Worm (Caenorhabditis elegans) whole organism, dauer: ENCODE data around the gene F41C3.8.
"Not testable (repeated sequence)": the region's sequence is repeated elsewhere in the genome, so short reads cannot be mapped to it uniquely, and the experiment has no call there.

ENCODE experiments used
- unc-62 ChIP-seq: sonication (generic microtip); optimal IDR thresholded peaks from 2 replicates; lab custom pipeline; 2017; ENCODE audit warnings: missing biosample characterization, missing genetic modification reagents, missing genetic modification characterization

The F41C3.8 gene

ce11 chrII:4698266-4698771, 17.5 kb upstream of the F41C3.8 start, which contains the start of the genes rpn-5 and scc-1:
Gene rpn-5 (minus strand): TSS chrII:4698427.
Gene scc-1 (plus strand): TSS chrII:4698721.
- TF ChIP-seq unc-62 (GFP tag; lab: Kevin White, UChicago), result no peak

ce11 chrII:4701482-4702119, 14.2 kb upstream of the F41C3.8 start, which contains the start of gene unc-85:
Gene unc-85 (plus strand): TSS chrII:4702069.
- not testable (repeated sequence) for TF ChIP-seq unc-62 (GFP tag; lab: Kevin White, UChicago)

- TF ChIP-seq unc-62 (GFP tag; lab: Kevin White, UChicago), result no peak
Observed at ce11 chrII:4703011-4703410, 12.8 kb upstream of the F41C3.8 start.

- TF ChIP-seq unc-62 (GFP tag; lab: Kevin White, UChicago), result no peak
Observed at ce11 chrII:4706359-4706871, 9.4 kb upstream of the F41C3.8 start, which contains the start of the genes F10G7.9 and tsn-1. Gene F10G7.9 (minus strand): TSS chrII:4706485. Gene tsn-1 (plus strand): TSS chrII:4706821.

- TF ChIP-seq unc-62 (GFP tag; lab: Kevin White, UChicago), result no peak
Observed at ce11 chrII:4710120-4710519, 5.7 kb upstream of the F41C3.8 start, which contains the start of gene tag-151. Gene tag-151 (plus strand): TSS chrII:4710277.

ce11 chrII:4710813-4711212, 5.0 kb upstream of the F41C3.8 start:
- TF ChIP-seq unc-62 (GFP tag; lab: Kevin White, UChicago), result no peak

ce11 chrII:4726120-4726519, 10.3 kb downstream of the F41C3.8 start, which contains the start of gene F10G7.10:
Gene F10G7.10 (minus strand): TSS chrII:4726264.
- TF ChIP-seq unc-62 (GFP tag; lab: Kevin White, UChicago), result no peak

- no peak for TF ChIP-seq unc-62 (GFP tag; lab: Kevin White, UChicago)
Observed at ce11 chrII:4726750-4727384, 11.0 kb downstream of the F41C3.8 start.

ce11 chrII:4727769-4728168, 11.9 kb downstream of the F41C3.8 start, which contains the start of gene ttr-41:
Gene ttr-41 (minus strand): TSS chrII:4727869.
- TF ChIP-seq unc-62 (GFP tag; lab: Kevin White, UChicago), result no peak

- no peak for TF ChIP-seq unc-62 (GFP tag; lab: Kevin White, UChicago)
Observed at ce11 chrII:4728687-4729086, 12.8 kb downstream of the F41C3.8 start.

ce11 chrII:4729733-4730132, 13.9 kb downstream of the F41C3.8 start, which contains the start of gene F41C3.7:
Gene F41C3.7 (plus strand): TSS chrII:4730033.
- TF ChIP-seq unc-62 (GFP tag; lab: Kevin White, UChicago), result no peak

- TF ChIP-seq unc-62 (GFP tag; lab: Kevin White, UChicago), result no peak
Observed at ce11 chrII:4733848-4734247, 18.0 kb downstream of the F41C3.8 start, which contains the start of gene F41C3.11. Gene F41C3.11 (minus strand): TSS chrII:4733948.

- TF ChIP-seq unc-62 (GFP tag; lab: Kevin White, UChicago), result no peak
Observed at ce11 chrII:4734477-4734876, 18.6 kb downstream of the F41C3.8 start.

ce11 chrII:4736585-4736984, 20.7 kb downstream of the F41C3.8 start:
- TF ChIP-seq unc-62 (GFP tag; lab: Kevin White, UChicago), result no peak

ce11 chrII:4737348-4737747, 21.5 kb downstream of the F41C3.8 start, which contains the start of gene ctsa-1.1:
Gene ctsa-1.1 (plus strand): TSS chrII:4737648.
- no peak for TF ChIP-seq unc-62 (GFP tag; lab: Kevin White, UChicago)

ce11 chrII:4739984-4740462, 24.2 kb downstream of the F41C3.8 start, which contains the start of gene eas-1:
Gene eas-1 (plus strand): TSS chrII:4740412.
- TF ChIP-seq unc-62 (GFP tag; lab: Kevin White, UChicago), result no peak
